Worm (Caenorhabditis elegans) whole organism, early embryonic: ENCODE measurements around the gene Y58A7A.2.
A peak's percentile ranks its signal among the peaks of the same experiment; 100 is the strongest.
"Not testable (repeated sequence)": the region's sequence is repeated elsewhere in the genome, so short reads cannot be mapped to it uniquely, and the experiment has no call there.

Experiments
- F13C5.2 ChIP-seq: sonication (generic microtip); optimal IDR thresholded peaks from 2 replicates; lab custom pipeline; 2017; ENCODE audit warnings: mild to moderate bottlenecking, missing genetic modification characterization, inconsistent platforms, missing compliant biosample characterization
- aly-1 ChIP-seq: sonication (generic microtip); optimal IDR thresholded peaks from 2 replicates; lab custom pipeline; 2016; ENCODE audit warnings: missing genetic modification characterization, missing compliant biosample characterization
- ama-1 ChIP-seq: fragments of 150-350 bp; optimal IDR thresholded peaks from 2 replicates; lab custom pipeline; 2014
- flt-1 ChIP-seq: fragments of 200-800 bp; sonication (Bioruptor generic); IDR thresholded peaks from 2 replicates; pipeline ENCODE4 v1.3.6; 2022; ENCODE audit warnings: missing genetic modification characterization, missing compliant biosample characterization
- hmbx-1 ChIP-seq: sonication (generic microtip); optimal IDR thresholded peaks from 2 replicates; lab custom pipeline; 2016; ENCODE audit warnings: mild to moderate bottlenecking, missing genetic modification characterization, missing compliant biosample characterization
- hmg-4 ChIP-seq: fragments of 200-800 bp; sonication (Bioruptor generic); optimal IDR thresholded peaks from 2 replicates; lab custom pipeline; 2018; ENCODE audit warnings: mild to moderate bottlenecking, missing genetic modification characterization, missing compliant biosample characterization
- hnd-1 ChIP-seq: sonication (generic microtip); optimal IDR thresholded peaks from 2 replicates; lab custom pipeline; 2016; ENCODE audit warnings: missing genetic modification characterization, missing compliant biosample characterization
- scrt-1 ChIP-seq: fragments of 200-800 bp; sonication (Bioruptor generic); IDR thresholded peaks from 2 replicates; pipeline ENCODE4 v1.3.6; 2022; ENCODE audit warnings: missing genetic modification characterization, missing compliant biosample characterization
- sea-1 ChIP-seq: fragments of 200-800 bp; sonication (Bioruptor generic); conservative IDR thresholded peaks from 2 replicates; pipeline ENCODE4 v1.3.6; 2022; ENCODE audit warnings: missing genetic modification characterization, missing compliant biosample characterization
- tbx-11 ChIP-seq: fragments of 200-800 bp; sonication (Bioruptor generic); IDR thresholded peaks from 2 replicates; pipeline ENCODE4 v1.3.6; 2022; ENCODE audit warnings: missing genetic modification characterization, missing compliant biosample characterization
- tbx-37 ChIP-seq: fragments of 200-800 bp; sonication (Bioruptor generic); conservative IDR thresholded peaks from 2 replicates; pipeline ENCODE4 v1.3.6; 2022; ENCODE audit warnings: missing genetic modification reagents, missing genetic modification characterization, missing compliant biosample characterization

ce11 chrV:5075343-5075742 is 3.4 kb upstream of the Y58A7A.2 start:
- not testable (repeated sequence) for TF ChIP-seq flt-1 (GFP tag; lab: Robert Waterston, UW); ama-1 (lab: Kevin White, UChicago); hmbx-1 (tag; lab: Kevin White, UChicago); aly-1; F13C5.2 (tag; lab: Kevin White, UChicago); scrt-1 (GFP tag; lab: Robert Waterston, UW); hnd-1; hmg-4 (GFP tag; lab: Kevin White, UChicago)
- TF ChIP-seq tbx-11 (GFP tag; lab: Robert Waterston, UW) (peak; percentile 88), sea-1 (peak; percentile 83), tbx-37 (GFP tag; lab: Robert Waterston, UW) (peak; percentile 81)
